Fruit fly (Drosophila melanogaster): ENCODE results near the gene Ccp84Ag.

The Ccp84Ag gene

DNA sequence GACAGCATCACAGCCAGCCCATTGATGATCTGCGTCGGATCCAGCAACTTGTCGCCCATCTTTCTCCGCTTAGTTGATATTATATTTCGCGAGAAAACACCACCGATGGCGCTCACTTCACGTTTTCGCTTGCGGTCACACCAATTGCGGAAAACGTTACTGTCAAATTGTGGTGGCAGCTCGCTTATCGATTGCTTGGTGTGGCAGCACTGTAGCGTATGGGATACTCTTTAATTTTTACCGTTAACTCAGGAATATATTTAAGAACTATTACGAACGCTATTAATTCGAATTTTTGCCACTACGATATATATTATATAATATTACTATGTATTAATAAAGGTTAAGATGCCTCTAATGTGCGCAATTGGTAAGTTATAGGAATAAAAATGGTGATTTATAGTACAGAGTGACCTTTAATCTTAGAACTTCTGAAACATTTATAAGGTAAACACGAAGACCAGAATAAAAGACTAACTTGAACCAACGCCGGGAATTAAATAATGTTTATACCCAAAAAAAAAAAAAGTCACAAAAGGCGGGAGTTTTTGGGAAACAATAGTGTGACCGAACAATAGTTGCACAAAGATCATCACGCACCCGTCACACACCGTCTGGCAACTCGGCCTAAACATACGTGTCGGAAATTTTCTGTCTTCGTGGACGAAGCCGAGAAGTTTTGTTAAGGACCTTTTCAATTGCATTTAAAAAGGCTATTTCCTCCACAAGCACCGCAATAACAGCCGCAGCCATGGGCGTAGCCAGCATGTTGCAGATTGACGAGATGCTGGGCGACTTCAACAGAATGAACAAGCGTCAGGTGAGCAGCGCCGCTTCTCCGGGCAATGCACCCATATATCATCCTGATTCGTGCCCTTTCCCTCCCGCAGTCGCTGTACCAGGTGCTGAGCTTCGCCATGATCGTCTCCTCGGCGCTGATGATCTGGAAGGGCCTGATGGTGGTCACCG is 29.0 kb upstream of the Ccp84Ag start, which contains the start of the genes CG1307 and twr (continued):
- TF ChIP-seq Ravus (GFP tag; IDR thresholded peaks at IDR 0.05) (no peak; the same call in 1 of the 2 replicates), Gug (GFP tag; IDR thresholded peaks at IDR 0.05) (no peak), gce (GFP tag; IDR thresholded peaks at IDR 0.05) (no peak), MBD-R2 (GFP tag; IDR thresholded peaks at IDR 0.05) (peak; percentile 73), Ada2b (GFP tag; IDR thresholded peaks at IDR 0.05) (no peak), CG34224 (GFP tag; IDR thresholded peaks at IDR 0.05; ENCODE audit: partially characterized antibody) (no peak; the same call in 2 of the 3 replicates), CG9817 (tag; optimal IDR thresholded peaks at IDR 0.05) (peak; percentile 30), CG10979 (tag; optimal IDR thresholded peaks at IDR 0.05) (no peak), Eip74EF (GFP tag; optimal IDR thresholded peaks at IDR 0.05) (no peak), jing (GFP tag; optimal IDR thresholded peaks at IDR 0.05) (no peak), pzg (GFP tag; optimal IDR thresholded peaks at IDR 0.05) (peak; percentile 74), CG9797 (GFP tag; optimal IDR thresholded peaks at IDR 0.05) (peak; percentile 81), Sox102F (GFP tag; optimal IDR thresholded peaks at IDR 0.05) (no peak), Ets65A (GFP tag) (peak; percentile 93), CG10565 (GFP tag; optimal IDR thresholded peaks at IDR 0.05) (no peak), chm (GFP tag; IDR thresholded peaks at IDR 0.05) (no peak), NC2α (GFP tag; optimal IDR thresholded peaks at IDR 0.05) (no peak), ac (GFP tag; optimal IDR thresholded peaks at IDR 0.05) (no peak), NC2β (GFP tag; optimal IDR thresholded peaks at IDR 0.05) (no peak), Dip3 (GFP tag; optimal IDR thresholded peaks at IDR 0.05) (no peak), CG13123 (GFP tag; optimal IDR thresholded peaks at IDR 0.05) (no peak), kay (GFP tag; optimal IDR thresholded peaks at IDR 0.05) (no peak), CG2678 (tag; optimal IDR thresholded peaks at IDR 0.05) (no peak), CG10366 (GFP tag; IDR thresholded peaks at IDR 0.05) (no peak), CG9727 (GFP tag; optimal IDR thresholded peaks at IDR 0.05) (no peak), CG4424 (GFP tag; optimal IDR thresholded peaks at IDR 0.05) (no peak), ewg (GFP tag; optimal IDR thresholded peaks at IDR 0.05) (no peak), D (optimal IDR thresholded peaks at IDR 0.05) (no peak), D (GFP tag; optimal IDR thresholded peaks at IDR 0.05) (no peak), MESR4 (GFP tag; optimal IDR thresholded peaks at IDR 0.05) (peak; percentile 85), E2f2 (GFP tag; IDR thresholded peaks at IDR 0.05) (peak; percentile 81), CG12236 (GFP tag; optimal IDR thresholded peaks at IDR 0.05) (no peak), stwl (tag; optimal IDR thresholded peaks at IDR 0.05) (peak; percentile 51), C15 (GFP tag; IDR thresholded peaks at IDR 0.05) (no peak), CG30020 (tag; optimal IDR thresholded peaks at IDR 0.05) (no peak), CG17328 (GFP tag; IDR thresholded peaks at IDR 0.05) (peak; percentile 14; the same call in 1 of the 2 replicates), CG9876 (GFP tag; optimal IDR thresholded peaks at IDR 0.05) (no peak), CG6683 (GFP tag; optimal IDR thresholded peaks at IDR 0.05) (no peak), CG8944 (GFP tag; optimal IDR thresholded peaks at IDR 0.05) (no peak), Bteb2 (GFP tag; optimal IDR thresholded peaks at IDR 0.05) (no peak), CG11695 (GFP tag; IDR thresholded peaks at IDR 0.05) (0 out of 3 replicates have a peak, but pooled peaks have one; percentile 9), sd (tag; optimal IDR thresholded peaks at IDR 0.05) (no peak), Ssrp (tag; optimal IDR thresholded peaks at IDR 0.05) (peak; percentile 36), CG17802 (tag; optimal IDR thresholded peaks at IDR 0.05) (peak; percentile 13), HLH3B (GFP tag; IDR thresholded peaks at IDR 0.05) (no peak), ssp (GFP tag; IDR thresholded peaks at IDR 0.05) (peak; percentile 51; the same call in 1 of the 2 replicates), CG1647 (GFP tag; optimal IDR thresholded peaks at IDR 0.05) (no peak), org-1 (GFP tag; optimal IDR thresholded peaks at IDR 0.05) (no peak), Ptx1 (GFP tag; IDR thresholded peaks at IDR 0.05) (0 out of 2 replicates have a peak, but pooled peaks have one; percentile 25)

All from whole organism, embryonic.